Worm (Caenorhabditis elegans): ENCODE results near the gene sru-18.

ce11 chrIV:12551944-12552343 lies 49.9 kb downstream of the sru-18 start:
- TF ChIP-seq ama-1 (optimal IDR thresholded peaks at IDR 0.05) (no peak), ceh-36 (tag; optimal IDR thresholded peaks at IDR 0.05) (no peak), aly-1 (tag; optimal IDR thresholded peaks at IDR 0.05) (no peak), B0310.2 (tag; optimal IDR thresholded peaks at IDR 0.05) (no peak), flt-1 (GFP tag; IDR thresholded peaks at IDR 0.05) (no peak), ets-7 (tag; optimal IDR thresholded peaks at IDR 0.05) (no peak), tbx-37 (GFP tag; conservative IDR thresholded peaks at IDR 0.05) (no peak), tbx-11 (GFP tag; IDR thresholded peaks at IDR 0.05) (no peak)

Measured in whole organism, early embryonic.